Worm (Caenorhabditis elegans) whole organism, L3 larva: ENCODE measurements around the gene ZC262.2.

ENCODE experiments used
- ama-1 ChIP-seq: fragments of 150-350 bp; optimal IDR thresholded peaks from 2 replicates; lab custom pipeline; 2018
- ceh-16 ChIP-seq: sonication (generic microtip); optimal IDR thresholded peaks from 2 replicates; lab custom pipeline; 2017; ENCODE audit warnings: missing biosample characterization, missing genetic modification characterization
- ceh-82 ChIP-seq: fragments of 150-350 bp; optimal IDR thresholded peaks from 2 replicates; lab custom pipeline; 2014; ENCODE audit warnings: missing biosample characterization, missing genetic modification characterization
- elt-2 ChIP-seq: sonication (generic microtip); optimal IDR thresholded peaks from 2 replicates; lab custom pipeline; 2016; ENCODE audit warnings: missing genetic modification reagents, mild to moderate bottlenecking, missing genetic modification characterization, missing compliant biosample characterization
- lin-15B ChIP-seq: fragments of 150-350 bp; optimal IDR thresholded peaks from 2 replicates; lab custom pipeline; 2014; ENCODE audit warnings: missing biosample characterization, missing genetic modification characterization
- nhr-25 ChIP-seq: sonication (generic microtip); optimal IDR thresholded peaks from 2 replicates; lab custom pipeline; 2017; ENCODE audit warnings: missing biosample characterization, missing genetic modification characterization
- unc-39 ChIP-seq: sonication (generic microtip); optimal IDR thresholded peaks from 4 replicates; lab custom pipeline; 2017; ENCODE audit warnings: missing biosample characterization, missing genetic modification characterization
- unc-62 ChIP-seq: fragments of 150-350 bp; sonication (generic microtip); optimal IDR thresholded peaks from 4 replicates; lab custom pipeline; 2014; ENCODE audit warnings: missing biosample characterization, missing genetic modification reagents, missing genetic modification characterization

DNA sequence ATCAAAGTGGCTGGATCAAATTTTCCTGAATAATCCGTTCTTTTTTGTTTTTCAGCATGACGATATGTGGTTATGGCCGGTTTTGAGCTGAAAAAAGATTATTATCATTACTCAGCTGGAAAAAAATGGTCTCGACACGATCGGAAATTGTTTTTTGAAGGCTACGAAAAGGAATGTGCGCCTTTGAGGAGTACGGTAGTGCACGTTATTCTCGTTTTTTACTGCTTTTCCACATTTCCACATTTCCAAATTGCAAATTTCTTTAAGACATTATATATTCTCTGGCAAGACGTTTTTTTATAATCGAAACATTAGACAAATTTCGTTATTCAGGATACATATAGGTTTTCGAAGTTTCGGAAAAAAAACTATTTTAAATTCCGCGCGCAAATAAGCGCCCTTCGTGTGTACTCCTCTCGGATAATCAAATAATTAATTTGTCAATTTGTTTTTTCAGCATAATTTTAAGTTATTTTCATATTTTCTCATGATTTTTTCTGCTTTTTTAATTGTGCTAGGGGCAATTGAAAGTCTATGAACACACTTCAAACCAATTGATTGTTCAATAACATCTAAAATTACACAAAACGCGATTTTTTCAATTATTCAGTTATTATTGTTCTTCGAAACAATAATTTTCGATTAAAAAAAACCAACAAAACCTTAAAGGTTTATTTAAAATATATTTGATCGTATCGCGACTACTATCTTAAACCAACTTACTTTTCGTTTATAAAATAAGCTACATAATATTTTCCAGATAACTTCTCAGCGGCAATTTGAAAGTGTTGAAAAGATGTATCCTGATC is 31.6 kb downstream of the ZC262.2 start, which contains the start of gene R05D3.3:
- TF ChIP-seq ceh-16 (tag; lab: Kevin White, UChicago) (no peak), nhr-25 (no peak), ceh-82 (tag; lab: Kevin White, UChicago) (no peak), lin-15B (tag; lab: Kevin White, UChicago) (no peak), unc-62 (no peak), ama-1 (lab: Kevin White, UChicago) (no peak), unc-39 (tag; lab: Kevin White, UChicago) (no peak), elt-2 (tag; lab: Kevin White, UChicago) (no peak)
